Worm (Caenorhabditis elegans) whole organism, late embryonic: ENCODE data around the gene C44B12.3.

Experiments used
- C08G9.2 ChIP-seq: sonication (generic microtip); optimal IDR thresholded peaks from 2 replicates; lab custom pipeline; 2016; ENCODE audit warnings: mild to moderate bottlenecking, missing genetic modification characterization, moderate library complexity, missing compliant biosample characterization
- C38D4.7 ChIP-seq: fragments of 200-800 bp; sonication (Bioruptor generic); optimal IDR thresholded peaks from 2 replicates; lab custom pipeline; 2018; ENCODE audit warnings: mild to moderate bottlenecking, missing genetic modification characterization, moderate library complexity, missing compliant biosample characterization
- K02D7.2 ChIP-seq: sonication (generic microtip); optimal IDR thresholded peaks from 2 replicates; lab custom pipeline; 2017; ENCODE audit warnings: mild to moderate bottlenecking, missing genetic modification characterization, missing compliant biosample characterization
- T23F11.4 ChIP-seq: fragments of 200-800 bp; sonication (Bioruptor generic); optimal IDR thresholded peaks from 2 replicates; lab custom pipeline; 2018; ENCODE audit warnings: mild to moderate bottlenecking, missing genetic modification characterization, missing compliant biosample characterization
- Y22D7AL.16 ChIP-seq: sonication (generic microtip); optimal IDR thresholded peaks from 2 replicates; lab custom pipeline; 2016; ENCODE audit warnings: missing genetic modification characterization, missing compliant biosample characterization
- ahr-1 ChIP-seq: sonication (generic microtip); optimal IDR thresholded peaks from 2 replicates; lab custom pipeline; 2016; ENCODE audit warnings: missing genetic modification characterization, missing compliant biosample characterization
- ama-1 ChIP-seq: fragments of 150-350 bp; optimal IDR thresholded peaks from 2 replicates; lab custom pipeline; 2014
- ceh-14 ChIP-seq: sonication (generic microtip); optimal IDR thresholded peaks from 2 replicates; lab custom pipeline; 2016; ENCODE audit warnings: missing genotype, missing genetic modification characterization, missing compliant biosample characterization
- ceh-18 ChIP-seq: sonication (generic microtip); optimal IDR thresholded peaks from 2 replicates; lab custom pipeline; 2016; ENCODE audit warnings: missing genetic modification characterization, missing compliant biosample characterization
- ceh-19 ChIP-seq: fragments of 200-800 bp; sonication (Bioruptor generic); optimal IDR thresholded peaks from 2 replicates; lab custom pipeline; 2018; ENCODE audit warnings: mild to moderate bottlenecking, missing genetic modification characterization, missing compliant biosample characterization
- ceh-2 ChIP-seq: sonication (generic microtip); optimal IDR thresholded peaks from 2 replicates; lab custom pipeline; 2016; ENCODE audit warnings: missing genotype, missing genetic modification characterization, missing compliant biosample characterization
- ceh-24 ChIP-seq: sonication (generic microtip); optimal IDR thresholded peaks from 2 replicates; lab custom pipeline; 2016; ENCODE audit warnings: mild to moderate bottlenecking, missing genetic modification characterization, missing compliant biosample characterization
- ceh-30 ChIP-seq: fragments of 150-350 bp; optimal IDR thresholded peaks from 2 replicates; lab custom pipeline; 2014; ENCODE audit warnings: missing biosample characterization, missing genetic modification characterization
- ceh-31 ChIP-seq: sonication (generic microtip); optimal IDR thresholded peaks from 2 replicates; lab custom pipeline; 2016; ENCODE audit warnings: missing genetic modification characterization, missing compliant biosample characterization
- ceh-48 ChIP-seq: sonication (generic microtip); optimal IDR thresholded peaks from 2 replicates; lab custom pipeline; 2016; ENCODE audit warnings: missing genetic modification characterization, inconsistent platforms, missing compliant biosample characterization
- ceh-6 ChIP-seq: fragments of 200-800 bp; sonication (Bioruptor generic); optimal IDR thresholded peaks from 2 replicates; lab custom pipeline; 2018; ENCODE audit warnings: mild to moderate bottlenecking, missing genetic modification characterization, missing compliant biosample characterization
- ceh-9 ChIP-seq: sonication (generic microtip); optimal IDR thresholded peaks from 2 replicates; lab custom pipeline; 2016; ENCODE audit warnings: mild to moderate bottlenecking, missing genetic modification characterization, inconsistent platforms, missing compliant biosample characterization
- dmd-4 ChIP-seq: sonication (generic microtip); optimal IDR thresholded peaks from 2 replicates; lab custom pipeline; 2016; ENCODE audit warnings: borderline replicate concordance, missing genetic modification characterization, missing compliant biosample characterization
- dve-1 ChIP-seq: sonication (generic microtip); optimal IDR thresholded peaks from 2 replicates; lab custom pipeline; 2017; ENCODE audit warnings: antibody characterized with exemption, mild to moderate bottlenecking, missing genetic modification characterization, missing compliant biosample characterization
- elt-4 ChIP-seq: sonication (generic microtip); optimal IDR thresholded peaks from 2 replicates; lab custom pipeline; 2016; ENCODE audit warnings: missing genetic modification characterization, missing compliant biosample characterization
- fkh-10 ChIP-seq: fragments of 150-350 bp; optimal IDR thresholded peaks from 2 replicates; lab custom pipeline; 2014; ENCODE audit warnings: missing biosample characterization, missing genetic modification reagents, missing genetic modification characterization
- fkh-6 ChIP-seq: sonication (generic microtip); optimal IDR thresholded peaks from 2 replicates; lab custom pipeline; 2016; ENCODE audit warnings: missing genetic modification characterization, missing compliant biosample characterization
- gmeb-2 ChIP-seq: sonication (generic microtip); optimal IDR thresholded peaks from 2 replicates; lab custom pipeline; 2016; ENCODE audit warnings: missing genetic modification characterization, inconsistent platforms, missing compliant biosample characterization
- hlh-13 ChIP-seq: fragments of 200-800 bp; sonication (Bioruptor generic); optimal IDR thresholded peaks from 2 replicates; lab custom pipeline; 2018; ENCODE audit warnings: mild to moderate bottlenecking, missing genetic modification characterization, missing compliant biosample characterization
- hlh-15 ChIP-seq: sonication (generic microtip); optimal IDR thresholded peaks from 2 replicates; lab custom pipeline; 2016; ENCODE audit warnings: missing genetic modification characterization, missing compliant biosample characterization
- hlh-6 ChIP-seq: sonication (generic microtip); optimal IDR thresholded peaks from 2 replicates; lab custom pipeline; 2016; ENCODE audit warnings: missing genotype, missing genetic modification characterization, missing compliant biosample characterization
- hlh-8 ChIP-seq: sonication (generic microtip); optimal IDR thresholded peaks from 2 replicates; lab custom pipeline; 2016; ENCODE audit warnings: missing genotype, missing genetic modification characterization, missing compliant biosample characterization
- lim-6 ChIP-seq: sonication (generic microtip); optimal IDR thresholded peaks from 2 replicates; lab custom pipeline; 2016; ENCODE audit warnings: missing genetic modification characterization, missing compliant biosample characterization
- lin-11 ChIP-seq: fragments of 200-800 bp; sonication (Bioruptor generic); optimal IDR thresholded peaks from 2 replicates; lab custom pipeline; 2018; ENCODE audit warnings: mild to moderate bottlenecking, missing genetic modification characterization, missing compliant biosample characterization
- mec-3 ChIP-seq: sonication (generic microtip); optimal IDR thresholded peaks from 2 replicates; lab custom pipeline; 2016; ENCODE audit warnings: borderline replicate concordance, missing genetic modification characterization, missing compliant biosample characterization
- nfya-1 ChIP-seq: sonication (generic microtip); optimal IDR thresholded peaks from 2 replicates; lab custom pipeline; 2017; ENCODE audit warnings: missing genetic modification characterization, mild to moderate bottlenecking, missing compliant biosample characterization, antibody characterized with exemption, moderate library complexity
- nhr-11 ChIP-seq: fragments of 150-350 bp; optimal IDR thresholded peaks from 2 replicates; lab custom pipeline; 2014; ENCODE audit warnings: missing biosample characterization, missing genetic modification characterization
- pat-9 ChIP-seq: fragments of 200-800 bp; sonication (Bioruptor generic); optimal IDR thresholded peaks from 2 replicates; lab custom pipeline; 2018; ENCODE audit warnings: mild to moderate bottlenecking, missing genetic modification characterization, moderate library complexity, missing compliant biosample characterization
- pax-1 ChIP-seq: fragments of 150-350 bp; optimal IDR thresholded peaks from 2 replicates; lab custom pipeline; 2014; ENCODE audit warnings: missing biosample characterization, missing genetic modification characterization
- pha-2 ChIP-seq: sonication (generic microtip); optimal IDR thresholded peaks from 2 replicates; lab custom pipeline; 2017; ENCODE audit warnings: mild to moderate bottlenecking, missing genetic modification characterization, missing compliant biosample characterization
- pha-4 ChIP-seq: fragments of 150-350 bp; optimal IDR thresholded peaks from 2 replicates; lab custom pipeline; 2018; ENCODE audit warnings: missing biosample characterization, missing genetic modification reagents, missing genetic modification characterization
- pqm-1 ChIP-seq: sonication (generic microtip); optimal IDR thresholded peaks from 2 replicates; lab custom pipeline; 2016; ENCODE audit warnings: missing genetic modification characterization, missing compliant biosample characterization
- ref-2 ChIP-seq: sonication (generic microtip); optimal IDR thresholded peaks from 2 replicates; lab custom pipeline; 2016; ENCODE audit warnings: missing genetic modification characterization, missing compliant biosample characterization
- rnt-1 ChIP-seq: sonication (generic microtip); optimal IDR thresholded peaks from 2 replicates; lab custom pipeline; 2016; ENCODE audit warnings: missing genetic modification characterization, missing compliant biosample characterization
- sdc-2 ChIP-seq: sonication (generic microtip); optimal IDR thresholded peaks from 2 replicates; lab custom pipeline; 2016; ENCODE audit warnings: missing genotype, missing genetic modification characterization, missing compliant biosample characterization
- sox-2 ChIP-seq: fragments of 200-800 bp; sonication (Bioruptor generic); IDR thresholded peaks from 2 replicates; pipeline ENCODE4 v1.3.6; 2022; ENCODE audit warnings: missing genetic modification reagents, missing genetic modification characterization, missing compliant biosample characterization
- syd-9 ChIP-seq: sonication (generic microtip); optimal IDR thresholded peaks from 2 replicates; lab custom pipeline; 2016; ENCODE audit warnings: mild to moderate bottlenecking, missing genetic modification characterization, moderate library complexity, missing compliant biosample characterization
- tbx-2 ChIP-seq: sonication (generic microtip); optimal IDR thresholded peaks from 2 replicates; lab custom pipeline; 2016; ENCODE audit warnings: missing genetic modification characterization, missing compliant biosample characterization
- tbx-7 ChIP-seq: sonication (generic microtip); optimal IDR thresholded peaks from 2 replicates; lab custom pipeline; 2016; ENCODE audit warnings: missing genotype, missing genetic modification characterization, missing compliant biosample characterization
- ttx-3 ChIP-seq: sonication (generic microtip); optimal IDR thresholded peaks from 2 replicates; lab custom pipeline; 2016; ENCODE audit warnings: missing genetic modification reagents, missing genetic modification characterization, missing compliant biosample characterization
- unc-3 ChIP-seq, 2 experiments: fragments of 200-800 bp in 1 of 2; sonication (Bioruptor generic) in 1 of 2; sonication (generic microtip) in 1 of 2; conservative IDR thresholded peaks in 1 of 2; optimal IDR thresholded peaks in 1 of 2; 2 replicates each; pipeline versions ENCODE4 v1.3.6 to Lab custom; 2016 to 2022; ENCODE audit warnings: missing compliant biosample characterization in 2 of 2, missing genetic modification characterization in 2 of 2, missing genetic modification reagents in 1 of 2
- unc-55 ChIP-seq: sonication (generic microtip); optimal IDR thresholded peaks from 2 replicates; lab custom pipeline; 2017; ENCODE audit warnings: missing biosample characterization, missing genetic modification reagents, missing genetic modification characterization
- unc-86 ChIP-seq: sonication (generic microtip); optimal IDR thresholded peaks from 2 replicates; lab custom pipeline; 2016; ENCODE audit warnings: missing genetic modification characterization, missing compliant biosample characterization
- zip-5 ChIP-seq: sonication (generic microtip); optimal IDR thresholded peaks from 2 replicates; lab custom pipeline; 2016; ENCODE audit warnings: missing genetic modification characterization, missing compliant biosample characterization

Gene C44B12.3

ce11 chrIV:1064289-1064848, 40.2 kb upstream of the C44B12.3 start:
- TF ChIP-seq fkh-10 (GFP tag; lab: Kevin White, UChicago) = no peak
- no peak for TF ChIP-seq nhr-11
- TF ChIP-seq ceh-18 (tag; lab: Kevin White, UChicago) = no peak
- no peak for TF ChIP-seq ceh-19 (GFP tag; lab: Kevin White, UChicago)
- no peak for TF ChIP-seq hlh-8 (tag; lab: Kevin White, UChicago)
- no peak for TF ChIP-seq C38D4.7
- TF ChIP-seq hlh-13 = no peak
- no peak for TF ChIP-seq ama-1
- TF ChIP-seq K02D7.2 (tag; lab: Kevin White, UChicago) = no peak
- TF ChIP-seq ceh-14 (tag; lab: Kevin White, UChicago) = no peak
- TF ChIP-seq hlh-15 (tag; lab: Kevin White, UChicago) = no peak
- TF ChIP-seq syd-9 = no peak
- TF ChIP-seq T23F11.4 = no peak
- no peak for TF ChIP-seq rnt-1
- no peak for TF ChIP-seq fkh-6 (tag; lab: Kevin White, UChicago)
- TF ChIP-seq dve-1 = no peak
- no peak for TF ChIP-seq unc-86
- no peak for TF ChIP-seq Y22D7AL.16 (tag; lab: Kevin White, UChicago)

DNA sequence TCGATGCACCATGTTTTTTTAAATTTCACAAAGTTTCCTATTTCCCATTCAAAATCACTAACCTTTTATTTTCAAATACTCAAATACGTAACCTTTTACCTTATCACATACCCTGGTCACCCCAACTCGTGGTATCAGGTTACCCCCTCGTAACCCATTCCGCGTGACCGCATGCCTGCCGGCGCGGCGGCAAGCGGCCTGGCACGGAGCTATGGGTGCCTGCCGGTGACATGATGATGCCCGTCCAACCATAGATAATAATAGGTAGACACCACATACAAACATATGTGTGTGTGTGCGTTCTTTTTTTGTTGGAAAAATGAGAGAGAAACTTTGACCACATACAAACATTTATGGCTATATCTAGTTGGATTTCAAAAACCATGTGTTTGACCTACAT, 39.0 kb upstream of the C44B12.3 start:
- TF ChIP-seq unc-55 (GFP tag; lab: Kevin White, UChicago) = no peak

DNA sequence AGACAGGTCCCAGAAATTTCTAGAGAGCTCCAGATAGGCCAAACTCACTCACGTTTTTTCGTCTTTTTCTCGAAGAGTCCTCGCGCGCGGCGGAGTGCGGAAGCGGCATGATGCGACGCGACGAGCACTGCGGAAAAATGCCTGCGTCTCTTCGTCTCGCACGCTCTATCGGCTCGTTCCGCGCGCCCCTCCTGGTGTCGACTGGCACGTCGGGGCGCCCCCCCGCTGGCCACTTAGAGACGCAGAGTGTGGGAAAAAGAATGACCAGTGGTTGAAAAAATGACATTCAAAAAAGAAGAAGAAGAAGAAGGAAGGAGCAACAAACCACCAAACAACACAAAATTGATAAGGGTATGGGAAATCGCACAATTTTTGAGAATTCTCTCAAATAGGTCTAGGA, 37.1 kb upstream of the C44B12.3 start, which contains the start of gene znf-782:
znf-782 (minus strand) TSS at position 96 of the 400 bp plus-strand sequence.
- TF ChIP-seq ttx-3 (tag; lab: Kevin White, UChicago) = no peak
- peak; percentile 44 for TF ChIP-seq ref-2 (tag; lab: Kevin White, UChicago)
- TF ChIP-seq pqm-1 (tag; lab: Kevin White, UChicago) = no peak
- no peak for TF ChIP-seq pha-4 (tag; lab: Kevin White, UChicago)
- no peak for TF ChIP-seq elt-4 (tag; lab: Kevin White, UChicago)
- no peak for TF ChIP-seq syd-9
- TF ChIP-seq unc-3 (GFP tag; conservative IDR thresholded peaks at IDR 0.05; lab: Robert Waterston, UW) = no peak
- TF ChIP-seq unc-3 (tag; optimal IDR thresholded peaks at IDR 0.05; lab: Kevin White, UChicago) = no peak
- TF ChIP-seq sox-2 = no peak
- no peak for TF ChIP-seq ahr-1 (tag; lab: Kevin White, UChicago)
- no peak for TF ChIP-seq pha-2 (tag; lab: Kevin White, UChicago)
- peak; percentile 50 for TF ChIP-seq C08G9.2 (tag; lab: Kevin White, UChicago)
- TF ChIP-seq hlh-15 (tag; lab: Kevin White, UChicago) = no peak
- TF ChIP-seq mec-3 (tag; lab: Kevin White, UChicago) = no peak
- TF ChIP-seq fkh-6 (tag; lab: Kevin White, UChicago) = no peak
- peak; percentile 2 for TF ChIP-seq sdc-2 (tag; lab: Kevin White, UChicago)
- TF ChIP-seq zip-5 (tag; lab: Kevin White, UChicago) = no peak
- no peak for TF ChIP-seq unc-55 (GFP tag; lab: Kevin White, UChicago)
- no peak for TF ChIP-seq lin-11 (tag; lab: Kevin White, UChicago)
- no peak for TF ChIP-seq lim-6 (tag; lab: Kevin White, UChicago)
- no peak for TF ChIP-seq ceh-6
- TF ChIP-seq nhr-11 = no peak
- TF ChIP-seq ceh-31 = peak; percentile 43
- TF ChIP-seq unc-86 = no peak
- TF ChIP-seq ceh-48 (tag; lab: Kevin White, UChicago) = no peak
- no peak for TF ChIP-seq pax-1 (tag; lab: Kevin White, UChicago)
- no peak for TF ChIP-seq ceh-30
- no peak for TF ChIP-seq gmeb-2 (tag; lab: Kevin White, UChicago)
- TF ChIP-seq tbx-7 (tag; lab: Kevin White, UChicago) = no peak
- TF ChIP-seq tbx-2 (tag; lab: Kevin White, UChicago) = peak; percentile 41
- no peak for TF ChIP-seq nfya-1
- no peak for TF ChIP-seq ceh-24 (tag; lab: Kevin White, UChicago)
- TF ChIP-seq ceh-9 (tag; lab: Kevin White, UChicago) = no peak
- TF ChIP-seq C38D4.7 = no peak
- TF ChIP-seq hlh-13 = no peak
- no peak for TF ChIP-seq dve-1
- no peak for TF ChIP-seq pat-9
- TF ChIP-seq dmd-4 (tag; lab: Kevin White, UChicago) = no peak
- TF ChIP-seq ceh-14 (tag; lab: Kevin White, UChicago) = peak; percentile 32
- peak; percentile 35 for TF ChIP-seq ceh-2 (tag; lab: Kevin White, UChicago)
- no peak for TF ChIP-seq hlh-6 (tag; lab: Kevin White, UChicago)
